Fruit fly (Drosophila melanogaster): Measurements from ENCODE around the gene CG13722.
A peak's percentile ranks its signal among the peaks of the same experiment; 100 is the strongest.

CG13722 gene

dm6 chr3L:4440153-4440552 lies 50.6 kb downstream of the CG13722 start (continued):
- no peak for TF ChIP-seq her (GFP tag; optimal IDR thresholded peaks at IDR 0.05)
- TF ChIP-seq eve (GFP tag; optimal IDR thresholded peaks at IDR 0.05), result no peak
- peak; percentile 88 for TF ChIP-seq abd-A (tag; optimal IDR thresholded peaks at IDR 0.05)
- TF ChIP-seq ato (GFP tag; IDR thresholded peaks at IDR 0.05; ENCODE audit: partially characterized antibody), result no peak
- TF ChIP-seq CG3995 (GFP tag; optimal IDR thresholded peaks at IDR 0.05), result no peak
- no peak for TF ChIP-seq CG3163 (GFP tag; optimal IDR thresholded peaks at IDR 0.05)
- no peak for TF ChIP-seq sens (GFP tag)
- TF ChIP-seq Rfx (GFP tag; IDR thresholded peaks at IDR 0.05), result peak; percentile 36; the same call in 1 of the 2 replicates
- TF ChIP-seq ara (GFP tag; IDR thresholded peaks at IDR 0.05), result no peak
- no peak for TF ChIP-seq NfI (GFP tag; optimal IDR thresholded peaks at IDR 0.05)
- TF ChIP-seq CG15514 (GFP tag; optimal IDR thresholded peaks at IDR 0.05), result peak; percentile 97
- TF ChIP-seq CG13287 (GFP tag; IDR thresholded peaks at IDR 0.05; ENCODE audit: partially characterized antibody), result peak; percentile 50
- TF ChIP-seq nerfin-1 (tag; optimal IDR thresholded peaks at IDR 0.05), result no peak
- TF ChIP-seq Hmx (GFP tag; optimal IDR thresholded peaks at IDR 0.05), result no peak
- no peak for TF ChIP-seq sob (GFP tag; IDR thresholded peaks at IDR 0.05)
- TF ChIP-seq ERR (GFP tag; optimal IDR thresholded peaks at IDR 0.05), result no peak
- no peak for TF ChIP-seq Hey (tag; optimal IDR thresholded peaks at IDR 0.05)
- no peak for TF ChIP-seq Antp (GFP tag; optimal IDR thresholded peaks at IDR 0.05)
- TF ChIP-seq CG9437 (GFP tag; optimal IDR thresholded peaks at IDR 0.05), result peak; percentile 88

dm6 chr3L:4436421-4436820 lies 54.3 kb downstream of the CG13722 start, which contains the start of gene CG15021:
Gene CG15021, plus strand, starts transcription at chr3L:4436721.
- TF ChIP-seq CG4820 (GFP tag; optimal IDR thresholded peaks at IDR 0.05), result no peak
- TF ChIP-seq Spps (tag; optimal IDR thresholded peaks at IDR 0.05), result no peak
- no peak for TF ChIP-seq CG12659 (GFP tag; optimal IDR thresholded peaks at IDR 0.05)
- no peak for TF ChIP-seq Rx (GFP tag; IDR thresholded peaks at IDR 0.05)
- TF ChIP-seq sd (tag; optimal IDR thresholded peaks at IDR 0.05), result peak; percentile 12
- TF ChIP-seq Deaf1 (tag; optimal IDR thresholded peaks at IDR 0.05), result peak; percentile 57
- no peak for TF ChIP-seq CG10979 (tag; optimal IDR thresholded peaks at IDR 0.05)
- TF ChIP-seq Fer3 (tag; optimal IDR thresholded peaks at IDR 0.05), result no peak
- TF ChIP-seq pfk (GFP tag; optimal IDR thresholded peaks at IDR 0.05), result no peak
- no peak for TF ChIP-seq CG16779 (GFP tag; IDR thresholded peaks at IDR 0.05)
- TF ChIP-seq CG34224 (GFP tag; IDR thresholded peaks at IDR 0.05; ENCODE audit: partially characterized antibody), result 0 out of 3 replicates have a peak, but pooled peaks have one; percentile 22
